Fruit fly (Drosophila melanogaster): ENCODE data around the gene CG5342.

CG5342 gene

dm6 chr3R:11582253-11582589, 3.6 kb downstream of the CG5342 start (continued):
- TF ChIP-seq otp (GFP tag; IDR thresholded peaks at IDR 0.05): peak; percentile 64; the same call in 1 of the 3 replicates
- TF ChIP-seq chinmo (GFP tag; IDR thresholded peaks at IDR 0.05; ENCODE audit: partially characterized antibody): no peak
- no peak for TF ChIP-seq ftz-f1 (GFP tag; optimal IDR thresholded peaks at IDR 0.05)
- peak; percentile 11; the same call in 1 of the 3 replicates for TF ChIP-seq CG11456 (GFP tag; IDR thresholded peaks at IDR 0.05)
- no peak for TF ChIP-seq sug (tag; optimal IDR thresholded peaks at IDR 0.05)
- TF ChIP-seq Fer1 (GFP tag; optimal IDR thresholded peaks at IDR 0.05): peak; percentile 45
- TF ChIP-seq CG2129 (GFP tag; IDR thresholded peaks at IDR 0.05; ENCODE audit: partially characterized antibody): no peak
- no peak for TF ChIP-seq psq (GFP tag; optimal IDR thresholded peaks at IDR 0.05)
- no peak for TF ChIP-seq CG6791 (GFP tag; IDR thresholded peaks at IDR 0.05; ENCODE audit: partially characterized antibody)
- peak; percentile 9 for TF ChIP-seq tx (GFP tag; optimal IDR thresholded peaks at IDR 0.05)
- TF ChIP-seq sc (optimal IDR thresholded peaks at IDR 0.05): no peak
- peak; percentile 45 for TF ChIP-seq sc (GFP tag; optimal IDR thresholded peaks at IDR 0.05)
- peak; percentile 14 for TF ChIP-seq CG31365 (tag; optimal IDR thresholded peaks at IDR 0.05)
- peak; percentile 54; the same call in 1 of the 2 replicates for TF ChIP-seq ara (GFP tag; IDR thresholded peaks at IDR 0.05)
- no peak for TF ChIP-seq zf30C (GFP tag; optimal IDR thresholded peaks at IDR 0.05)
- no peak for TF ChIP-seq Hmx (GFP tag; optimal IDR thresholded peaks at IDR 0.05)
- TF ChIP-seq CG15514 (GFP tag; optimal IDR thresholded peaks at IDR 0.05): peak; percentile 55
- TF ChIP-seq org-1 (GFP tag; optimal IDR thresholded peaks at IDR 0.05): peak; percentile 56
- TF ChIP-seq br (optimal IDR thresholded peaks at IDR 0.05): no peak
- no peak for TF ChIP-seq p53 (GFP tag; optimal IDR thresholded peaks at IDR 0.05)
- peak; percentile 75; the same call in 2 of the 3 replicates for TF ChIP-seq CG34422 (GFP tag; IDR thresholded peaks at IDR 0.05)
- peak; percentile 29 for TF ChIP-seq tin (GFP tag; optimal IDR thresholded peaks at IDR 0.05)
- TF ChIP-seq Dip2 (GFP tag; IDR thresholded peaks at IDR 0.05): no peak
- TF ChIP-seq nau (GFP tag; optimal IDR thresholded peaks at IDR 0.05): no peak
- TF ChIP-seq bcd (GFP tag; optimal IDR thresholded peaks at IDR 0.05): peak; percentile 51
- no peak for TF ChIP-seq slp2 (GFP tag; optimal IDR thresholded peaks at IDR 0.05)
- TF ChIP-seq CG12391 (tag; optimal IDR thresholded peaks at IDR 0.05): peak; percentile 72
- TF ChIP-seq CG7786 (GFP tag; optimal IDR thresholded peaks at IDR 0.05): peak; percentile 44
- no peak for TF ChIP-seq CG11504 (tag; optimal IDR thresholded peaks at IDR 0.05)
- TF ChIP-seq CG4617 (GFP tag; optimal IDR thresholded peaks at IDR 0.05; ENCODE audit: borderline replicate concordance): no peak
- TF ChIP-seq chn (GFP tag; optimal IDR thresholded peaks at IDR 0.05): peak; percentile 63
- TF ChIP-seq MESR4 (GFP tag; optimal IDR thresholded peaks at IDR 0.05): no peak
- no peak for TF ChIP-seq HLHmδ (GFP tag; optimal IDR thresholded peaks at IDR 0.05)
- no peak for TF ChIP-seq CG17912 (GFP tag; optimal IDR thresholded peaks at IDR 0.05)
- TF ChIP-seq CG14710 (tag; optimal IDR thresholded peaks at IDR 0.05): peak; percentile 21
- peak; percentile 62 for TF ChIP-seq fd96Cb (tag; optimal IDR thresholded peaks at IDR 0.05)
- TF ChIP-seq CG12236 (GFP tag; optimal IDR thresholded peaks at IDR 0.05): peak; percentile 58
- TF ChIP-seq maf-S (GFP tag; optimal IDR thresholded peaks at IDR 0.05): peak; percentile 53
- TF ChIP-seq Myb (GFP tag; optimal IDR thresholded peaks at IDR 0.05): peak; percentile 23
- no peak for TF ChIP-seq CG14860 (GFP tag; IDR thresholded peaks at IDR 0.05; ENCODE audit: partially characterized antibody)
- no peak for TF ChIP-seq Neu2 (GFP tag; optimal IDR thresholded peaks at IDR 0.05; ENCODE audit: borderline replicate concordance)
- TF ChIP-seq abd-A (tag; optimal IDR thresholded peaks at IDR 0.05): no peak
- TF ChIP-seq tgo (GFP tag; IDR thresholded peaks at IDR 0.05): peak; percentile 84
- TF ChIP-seq tup (GFP tag; optimal IDR thresholded peaks at IDR 0.05): no peak
- no peak for TF ChIP-seq CG6175 (GFP tag; IDR thresholded peaks at IDR 0.05)
- peak; percentile 68 to 77 for TF ChIP-seq dpn (GFP tag; optimal IDR thresholded peaks at IDR 0.05)
- peak; percentile 66; the same call in 1 of the 3 replicates for TF ChIP-seq gce (GFP tag; IDR thresholded peaks at IDR 0.05)
- no peak for TF ChIP-seq sima (GFP tag; optimal IDR thresholded peaks at IDR 0.05)
- TF ChIP-seq CG9437 (GFP tag; optimal IDR thresholded peaks at IDR 0.05): peak; percentile 57
- TF ChIP-seq Meics (GFP tag; optimal IDR thresholded peaks at IDR 0.05): no peak
- TF ChIP-seq CG9727 (GFP tag; optimal IDR thresholded peaks at IDR 0.05): peak; percentile 55
- TF ChIP-seq fru (optimal IDR thresholded peaks at IDR 0.05): no peak

Measured in whole organism, embryonic.